Fruit fly (Drosophila melanogaster): ENCODE data around the gene CG4911.
A peak's percentile ranks its signal among the peaks of the same experiment; 100 is the strongest.

CG4911 gene

DNA sequence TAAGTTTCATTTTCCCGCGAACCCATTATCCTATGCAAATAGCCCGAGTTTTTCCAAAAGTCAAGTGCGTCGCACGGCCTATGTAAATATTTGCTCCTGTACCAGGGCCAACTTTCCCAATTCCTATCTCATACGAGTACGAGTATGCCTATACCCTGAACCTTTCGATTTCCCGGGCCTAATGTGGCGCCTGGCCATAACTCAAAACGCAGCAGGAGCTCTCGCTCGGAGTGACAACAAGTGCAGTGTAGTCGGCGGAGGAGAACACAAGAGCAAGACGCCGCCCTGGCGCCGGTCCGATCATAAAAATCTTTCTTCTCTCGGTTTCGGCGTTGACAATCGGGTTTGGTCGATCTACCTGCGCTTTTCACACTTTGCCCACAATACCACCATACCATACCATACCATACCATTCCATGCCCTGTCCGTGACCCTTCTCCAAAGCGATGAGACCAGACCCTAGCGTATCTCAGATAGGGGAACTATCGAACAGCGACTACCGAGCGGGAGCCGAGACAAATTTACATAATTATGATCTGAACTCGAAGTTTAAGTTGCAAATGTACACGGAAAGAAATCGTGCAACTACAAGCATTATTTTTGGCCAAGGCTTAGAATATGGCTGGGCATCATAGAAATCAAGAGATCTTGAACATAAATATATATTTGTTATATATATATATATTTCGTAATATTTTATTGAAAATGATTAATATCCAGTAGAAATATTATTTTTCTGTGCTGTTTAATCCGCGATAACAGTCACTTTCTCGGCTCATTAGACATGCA lies 30.1 kb downstream of the CG4911 start (continued):
- TF ChIP-seq Hr51 (GFP tag; optimal IDR thresholded peaks at IDR 0.05) (no peak), btn (GFP tag; optimal IDR thresholded peaks at IDR 0.05) (no peak), Xrp1 (GFP tag; IDR thresholded peaks at IDR 0.05) (peak; percentile 81; the same call in 1 of the 2 replicates), Fer1 (GFP tag; optimal IDR thresholded peaks at IDR 0.05) (no peak), CG11504 (tag; optimal IDR thresholded peaks at IDR 0.05) (peak; percentile 64), Ets65A (GFP tag) (no peak), nmo (GFP tag; optimal IDR thresholded peaks at IDR 0.05) (peak; percentile 71), Pdp1 (GFP tag; optimal IDR thresholded peaks at IDR 0.05) (no peak), Hey (tag; optimal IDR thresholded peaks at IDR 0.05) (no peak), grau (tag; optimal IDR thresholded peaks at IDR 0.05) (peak; percentile 38)

dm6 chr3L:9041042-9041477 lies 31.5 kb downstream of the CG4911 start, which contains the start of gene Doc1:
Doc1 (plus strand) TSS chr3L:9041375.
- TF ChIP-seq grn (GFP tag; optimal IDR thresholded peaks at IDR 0.05) (peak; percentile 30), H15 (GFP tag; IDR thresholded peaks at IDR 0.05) (no peak), Hr3 (GFP tag; optimal IDR thresholded peaks at IDR 0.05) (no peak), bigmax (GFP tag; optimal IDR thresholded peaks at IDR 0.05) (no peak), Sry-β (GFP tag; optimal IDR thresholded peaks at IDR 0.05) (no peak), emc (GFP tag; optimal IDR thresholded peaks at IDR 0.05) (no peak), tin (GFP tag; optimal IDR thresholded peaks at IDR 0.05) (no peak), slou (GFP tag; optimal IDR thresholded peaks at IDR 0.05) (no peak), gcm (GFP tag; optimal IDR thresholded peaks at IDR 0.05) (peak; percentile 61), CG18764 (GFP tag; optimal IDR thresholded peaks at IDR 0.05) (no peak), Opbp (GFP tag; IDR thresholded peaks at IDR 0.05; ENCODE audit: partially characterized antibody) (0 out of 3 replicates have a peak, but pooled peaks have one; percentile 36), kni (GFP tag; optimal IDR thresholded peaks at IDR 0.05) (peak; percentile 89), insv (GFP tag; optimal IDR thresholded peaks at IDR 0.05) (peak in 1 of 2 experiments; percentile 20), CG9817 (tag; optimal IDR thresholded peaks at IDR 0.05) (no peak), Trl (optimal IDR thresholded peaks at IDR 0.05) (no peak), Trl (GFP tag; optimal IDR thresholded peaks at IDR 0.05) (no peak), D (optimal IDR thresholded peaks at IDR 0.05) (peak; percentile 44), D (GFP tag; optimal IDR thresholded peaks at IDR 0.05) (no peak), Nf-YB (GFP tag; optimal IDR thresholded peaks at IDR 0.05) (peak; percentile 99), CG31224 (GFP tag; IDR thresholded peaks at IDR 0.05) (no peak), fu2 (GFP tag; optimal IDR thresholded peaks at IDR 0.05) (no peak), Med (GFP tag) (peak; percentile 56), CG17361 (GFP tag; IDR thresholded peaks at IDR 0.05) (no peak), Oli (tag; optimal IDR thresholded peaks at IDR 0.05) (no peak), Dip3 (GFP tag; optimal IDR thresholded peaks at IDR 0.05) (no peak), trh (GFP tag; optimal IDR thresholded peaks at IDR 0.05) (no peak), esg (GFP tag; conservative IDR thresholded peaks at IDR 0.05) (no peak), cato (GFP tag; optimal IDR thresholded peaks at IDR 0.05; ENCODE audit: borderline replicate concordance) (no peak), CG10274 (GFP tag; optimal IDR thresholded peaks at IDR 0.05) (no peak), jumu (GFP tag; optimal IDR thresholded peaks at IDR 0.05) (no peak), HLH3B (GFP tag; IDR thresholded peaks at IDR 0.05) (no peak), CG12659 (GFP tag; optimal IDR thresholded peaks at IDR 0.05) (no peak), CG3281 (GFP tag; optimal IDR thresholded peaks at IDR 0.05) (no peak), Dp (GFP tag; optimal IDR thresholded peaks at IDR 0.05) (no peak), pnt (GFP tag; optimal IDR thresholded peaks at IDR 0.05) (no peak), crol (GFP tag; IDR thresholded peaks at IDR 0.05) (0 out of 2 replicates have a peak, but pooled peaks have one; percentile 9), Lpt (GFP tag; optimal IDR thresholded peaks at IDR 0.05) (no peak), oc (tag; optimal IDR thresholded peaks at IDR 0.05) (no peak), MTF-1 (GFP tag; optimal IDR thresholded peaks at IDR 0.05; ENCODE audit: borderline replicate concordance) (no peak)
